Worm (Caenorhabditis elegans) whole organism, L1 larva: Measurements from ENCODE around the gene ptr-1.

Experiments
- ceh-8 ChIP-seq: fragments of 200-800 bp; sonication (Bioruptor generic); optimal IDR thresholded peaks from 2 replicates; lab custom pipeline; 2018; ENCODE audit warnings: mild to moderate bottlenecking, missing genetic modification characterization, moderate library complexity, missing compliant biosample characterization
- ceh-82 ChIP-seq, 3 experiments: fragments of 150-350 bp in 1 of 3; sonication (generic microtip) in 2 of 3; optimal IDR thresholded peaks; 2 replicates each; lab custom pipeline; 2014 to 2017; ENCODE audit warnings: missing biosample characterization in 3 of 3, missing genetic modification characterization in 3 of 3
- efl-1 ChIP-seq, 4 experiments: fragments of 150-350 bp; optimal IDR thresholded peaks in 3 of 4; peaks in 1 of 4; 1 replicate in 1 of 4; 2 replicates in 3 of 4; lab custom pipeline; 2014; ENCODE audit warnings: missing biosample characterization in 2 of 4, missing genetic modification characterization in 2 of 4, missing genetic modification reagents in 2 of 4
- fkh-10 ChIP-seq: sonication (generic microtip); optimal IDR thresholded peaks from 2 replicates; lab custom pipeline; 2017; ENCODE audit warnings: missing biosample characterization, missing genetic modification reagents, missing genetic modification characterization
- fos-1 ChIP-seq: fragments of 150-350 bp; optimal IDR thresholded peaks from 2 replicates; lab custom pipeline; 2014; ENCODE audit warnings: missing biosample characterization, missing genetic modification characterization
- hpl-2 ChIP-seq: fragments of 150-350 bp; optimal IDR thresholded peaks from 2 replicates; lab custom pipeline; 2014; ENCODE audit warnings: missing biosample characterization, missing genetic modification reagents, missing genetic modification characterization
- lin-15B ChIP-seq: fragments of 150-350 bp; sonication (generic microtip); optimal IDR thresholded peaks from 3 replicates; lab custom pipeline; 2014; ENCODE audit warnings: missing biosample characterization, missing genetic modification characterization
- mef-2 ChIP-seq: fragments of 150-350 bp; optimal IDR thresholded peaks from 2 replicates; lab custom pipeline; 2014; ENCODE audit warnings: missing biosample characterization, missing genetic modification characterization
- nhr-19 ChIP-seq: fragments of 200-800 bp; sonication (Bioruptor generic); conservative IDR thresholded peaks from 2 replicates; pipeline ENCODE4 v1.3.6; 2022; ENCODE audit warnings: missing genetic modification characterization, missing compliant biosample characterization
- nhr-20 ChIP-seq: sonication (generic microtip); optimal IDR thresholded peaks from 2 replicates; lab custom pipeline; 2016; ENCODE audit warnings: mild to moderate bottlenecking, missing genetic modification characterization, missing compliant biosample characterization
- nhr-71 ChIP-seq: sonication (generic microtip); optimal IDR thresholded peaks from 2 replicates; lab custom pipeline; 2016; ENCODE audit warnings: mild to moderate bottlenecking, missing genetic modification characterization, moderate library complexity, missing compliant biosample characterization
- pax-3 ChIP-seq: fragments of 200-800 bp; sonication (Bioruptor generic); optimal IDR thresholded peaks from 2 replicates; lab custom pipeline; 2018; ENCODE audit warnings: mild to moderate bottlenecking, missing genetic modification characterization, moderate library complexity, missing compliant biosample characterization
- sptf-1 ChIP-seq: fragments of 150-350 bp; optimal IDR thresholded peaks from 2 replicates; lab custom pipeline; 2014; ENCODE audit warnings: missing biosample characterization, missing genetic modification characterization
- unc-86 ChIP-seq: sonication (generic microtip); optimal IDR thresholded peaks from 2 replicates; lab custom pipeline; 2016; ENCODE audit warnings: missing genetic modification characterization, missing compliant biosample characterization
- vab-15 ChIP-seq: sonication (generic microtip); optimal IDR thresholded peaks from 2 replicates; lab custom pipeline; 2017; ENCODE audit warnings: missing genotype, mild to moderate bottlenecking, missing genetic modification characterization, missing compliant biosample characterization

Gene ptr-1

DNA sequence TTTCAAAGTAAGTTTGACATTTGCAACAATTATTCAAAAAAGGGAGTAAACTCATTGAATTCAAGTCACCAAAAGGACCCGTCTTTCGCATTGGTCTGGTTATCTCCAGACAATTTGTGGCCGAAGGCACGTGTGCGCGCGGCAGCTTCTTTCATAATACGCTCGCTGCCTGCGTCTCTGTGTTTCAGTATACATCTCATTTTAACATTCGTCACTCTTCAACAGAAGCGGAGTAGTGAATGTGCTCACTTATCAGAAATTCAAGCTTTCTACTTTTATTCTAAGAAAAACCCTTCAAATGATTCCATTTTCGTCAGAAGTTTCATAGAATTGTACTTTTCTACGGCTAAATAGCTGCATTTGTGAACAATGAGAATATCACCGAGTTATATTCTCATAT, 53.0 kb downstream of the ptr-1 start (continued):
- TF ChIP-seq nhr-19 (GFP tag; lab: Robert Waterston, UW) (peak; percentile 22; the same call in 1 of the 2 replicates), sptf-1 (no peak), pax-3 (peak; percentile 77), efl-1 (optimal IDR thresholded peaks at IDR 0.05; lab: Kevin White, UChicago) (peak; percentile 40 to 46), efl-1 (GFP tag; optimal IDR thresholded peaks at IDR 0.05 in 1 of 2; lab: Kevin White, UChicago) (peak; percentile 25 to 89), unc-86 (tag; lab: Kevin White, UChicago) (peak; percentile 91), ceh-8 (GFP tag; lab: Kevin White, UChicago) (peak; percentile 9), vab-15 (tag; lab: Kevin White, UChicago) (no peak), lin-15B (no peak), fos-1 (peak; percentile 52), hpl-2 (GFP tag; lab: Kevin White, UChicago) (no peak), mef-2 (tag; lab: Kevin White, UChicago) (peak; percentile 87), fkh-10 (peak; percentile 31), nhr-71 (tag; lab: Kevin White, UChicago) (peak; percentile 94), ceh-82 (tag; optimal IDR thresholded peaks at IDR 0.05; lab: Kevin White, UChicago) (peak; percentile 6 to 54 (median 43)), nhr-20 (peak; percentile 72)
